Worm (Caenorhabditis elegans) whole organism, L1 larva: ENCODE results near the gene F52B11.2.

Source experiments
- C04F5.9 ChIP-seq: sonication (generic microtip); optimal IDR thresholded peaks from 2 replicates; lab custom pipeline; 2016; ENCODE audit warnings: missing genetic modification characterization, missing compliant biosample characterization
- C16A3.4 ChIP-seq: fragments of 150-350 bp; optimal IDR thresholded peaks from 2 replicates; lab custom pipeline; 2014; ENCODE audit warnings: missing biosample characterization, missing genetic modification characterization
- C34B4.2 ChIP-seq: sonication (generic microtip); optimal IDR thresholded peaks from 2 replicates; lab custom pipeline; 2017; ENCODE audit warnings: mild to moderate bottlenecking, missing genetic modification characterization, missing compliant biosample characterization
- F16B12.6 ChIP-seq: fragments of 150-350 bp; optimal IDR thresholded peaks from 2 replicates; lab custom pipeline; 2014; ENCODE audit warnings: missing biosample characterization, missing genetic modification characterization
- Y116A8C.19 ChIP-seq: sonication (generic microtip); optimal IDR thresholded peaks from 2 replicates; lab custom pipeline; 2016; ENCODE audit warnings: missing compliant biosample characterization, missing genetic modification characterization, borderline replicate concordance
- ceh-82 ChIP-seq, 3 experiments: fragments of 150-350 bp in 1 of 3; sonication (generic microtip) in 2 of 3; optimal IDR thresholded peaks; 2 replicates each; lab custom pipeline; 2014 to 2017; ENCODE audit warnings: missing biosample characterization in 3 of 3, missing genetic modification characterization in 3 of 3
- ceh-88 ChIP-seq: fragments of 200-800 bp; sonication (Bioruptor generic); IDR thresholded peaks from 2 replicates; pipeline ENCODE4 v1.3.6; 2022; ENCODE audit warnings: missing genetic modification characterization, missing compliant biosample characterization
- ceh-90 ChIP-seq: sonication (generic microtip); optimal IDR thresholded peaks from 2 replicates; lab custom pipeline; 2016; ENCODE audit warnings: missing genetic modification characterization, missing compliant biosample characterization
- dpl-1 ChIP-seq, 3 experiments: fragments of 150-350 bp in 2 of 3; sonication (generic microtip) in 1 of 3; optimal IDR thresholded peaks; 2 replicates each; lab custom pipeline; 2014 to 2017; ENCODE audit warnings: missing biosample characterization in 3 of 3, missing genetic modification characterization in 3 of 3, missing genetic modification reagents in 3 of 3
- efl-1 ChIP-seq, 4 experiments: fragments of 150-350 bp; optimal IDR thresholded peaks in 3 of 4; peaks in 1 of 4; 1 replicate in 1 of 4; 2 replicates in 3 of 4; lab custom pipeline; 2014; ENCODE audit warnings: missing biosample characterization in 2 of 4, missing genetic modification characterization in 2 of 4, missing genetic modification reagents in 2 of 4
- egl-27 ChIP-seq, 2 experiments: fragments of 150-350 bp in 1 of 2; sonication (generic microtip); optimal IDR thresholded peaks; 3 replicates each; lab custom pipeline; 2017 to 2018; ENCODE audit warnings: missing biosample characterization in 2 of 2, missing genetic modification characterization in 2 of 2, missing genetic modification reagents in 2 of 2
- ets-5 ChIP-seq: fragments of 200-800 bp; sonication (Bioruptor generic); IDR thresholded peaks from 2 replicates; pipeline ENCODE4 v1.3.6; 2022; ENCODE audit warnings: missing genetic modification characterization, missing compliant biosample characterization
- fkh-10 ChIP-seq: sonication (generic microtip); optimal IDR thresholded peaks from 2 replicates; lab custom pipeline; 2017; ENCODE audit warnings: missing biosample characterization, missing genetic modification reagents, missing genetic modification characterization
- fos-1 ChIP-seq: fragments of 150-350 bp; optimal IDR thresholded peaks from 2 replicates; lab custom pipeline; 2014; ENCODE audit warnings: missing biosample characterization, missing genetic modification characterization
- hlh-17 ChIP-seq: fragments of 200-800 bp; sonication (Bioruptor generic); optimal IDR thresholded peaks from 2 replicates; lab custom pipeline; 2018; ENCODE audit warnings: missing genetic modification characterization, mild to moderate bottlenecking, missing compliant biosample characterization, moderate library complexity, borderline replicate concordance
- hlh-4 ChIP-seq: sonication (generic microtip); optimal IDR thresholded peaks from 2 replicates; lab custom pipeline; 2016; ENCODE audit warnings: mild to moderate bottlenecking, missing genetic modification characterization, missing compliant biosample characterization
- hpl-2 ChIP-seq: fragments of 150-350 bp; optimal IDR thresholded peaks from 2 replicates; lab custom pipeline; 2014; ENCODE audit warnings: missing biosample characterization, missing genetic modification reagents, missing genetic modification characterization
- irx-1 ChIP-seq: sonication (generic microtip); optimal IDR thresholded peaks from 2 replicates; lab custom pipeline; 2016; ENCODE audit warnings: missing genetic modification characterization, missing compliant biosample characterization
- lin-13 ChIP-seq: fragments of 150-350 bp; optimal IDR thresholded peaks from 2 replicates; lab custom pipeline; 2014; ENCODE audit warnings: missing biosample characterization, missing genetic modification reagents, missing genetic modification characterization
- lin-14 ChIP-seq: fragments of 200-800 bp; sonication (Bioruptor generic); optimal IDR thresholded peaks from 2 replicates; lab custom pipeline; 2018; ENCODE audit warnings: mild to moderate bottlenecking, missing genetic modification characterization, moderate library complexity, missing compliant biosample characterization
- lin-15B ChIP-seq: fragments of 150-350 bp; sonication (generic microtip); optimal IDR thresholded peaks from 3 replicates; lab custom pipeline; 2014; ENCODE audit warnings: missing biosample characterization, missing genetic modification characterization
- mab-9 ChIP-seq: fragments of 200-800 bp; sonication (Bioruptor generic); IDR thresholded peaks from 2 replicates; pipeline ENCODE4 v1.3.6; 2022; ENCODE audit warnings: missing genetic modification reagents, missing genetic modification characterization, missing compliant biosample characterization
- mdl-1 ChIP-seq, 2 experiments: fragments of 150-350 bp; optimal IDR thresholded peaks; 2 replicates each; lab custom pipeline; 2014 to 2017; ENCODE audit warnings: missing biosample characterization in 2 of 2, missing genetic modification characterization in 2 of 2, inconsistent platforms in 1 of 2
- mef-2 ChIP-seq: fragments of 150-350 bp; optimal IDR thresholded peaks from 2 replicates; lab custom pipeline; 2014; ENCODE audit warnings: missing biosample characterization, missing genetic modification characterization
- nhr-11 ChIP-seq: fragments of 150-350 bp; optimal IDR thresholded peaks from 2 replicates; lab custom pipeline; 2014; ENCODE audit warnings: missing biosample characterization, missing genetic modification characterization
- nhr-12 ChIP-seq: sonication (generic microtip); optimal IDR thresholded peaks from 2 replicates; lab custom pipeline; 2017; ENCODE audit warnings: missing biosample characterization, missing genetic modification characterization
- nhr-84 ChIP-seq: sonication (generic microtip); optimal IDR thresholded peaks from 2 replicates; lab custom pipeline; 2017; ENCODE audit warnings: missing biosample characterization, missing genetic modification characterization
- nhr-85 ChIP-seq: sonication (generic microtip); peaks from one replicate; lab custom pipeline; 2016; ENCODE audit warnings: missing genetic modification characterization, inconsistent platforms, missing compliant biosample characterization
- sup-37 ChIP-seq: fragments of 200-800 bp; sonication (Bioruptor generic); optimal IDR thresholded peaks from 2 replicates; lab custom pipeline; 2018; ENCODE audit warnings: mild to moderate bottlenecking, missing genetic modification characterization, missing compliant biosample characterization
- swsn-7 ChIP-seq: sonication (generic microtip); optimal IDR thresholded peaks from 2 replicates; lab custom pipeline; 2016; ENCODE audit warnings: missing genetic modification characterization, missing compliant biosample characterization
- tbx-2 ChIP-seq: sonication (generic microtip); optimal IDR thresholded peaks from 2 replicates; lab custom pipeline; 2016; ENCODE audit warnings: missing genetic modification characterization, missing compliant biosample characterization
- unc-130 ChIP-seq: fragments of 150-350 bp; optimal IDR thresholded peaks from 2 replicates; lab custom pipeline; 2017; ENCODE audit warnings: missing biosample characterization, missing genetic modification characterization, inconsistent platforms
- xbp-1 ChIP-seq: sonication (generic microtip); optimal IDR thresholded peaks from 2 replicates; lab custom pipeline; 2016; ENCODE audit warnings: missing genetic modification characterization, missing compliant biosample characterization
- zag-1 ChIP-seq: fragments of 150-350 bp; optimal IDR thresholded peaks from 2 replicates; lab custom pipeline; 2014; ENCODE audit warnings: missing biosample characterization, missing genetic modification characterization
- ztf-11 ChIP-seq, 2 experiments: sonication (generic microtip); optimal IDR thresholded peaks; 2 replicates each; lab custom pipeline; 2016 to 2017; ENCODE audit warnings: missing genetic modification characterization in 2 of 2, missing biosample characterization in 1 of 2, missing compliant biosample characterization in 1 of 2

The F52B11.2 gene

DNA sequence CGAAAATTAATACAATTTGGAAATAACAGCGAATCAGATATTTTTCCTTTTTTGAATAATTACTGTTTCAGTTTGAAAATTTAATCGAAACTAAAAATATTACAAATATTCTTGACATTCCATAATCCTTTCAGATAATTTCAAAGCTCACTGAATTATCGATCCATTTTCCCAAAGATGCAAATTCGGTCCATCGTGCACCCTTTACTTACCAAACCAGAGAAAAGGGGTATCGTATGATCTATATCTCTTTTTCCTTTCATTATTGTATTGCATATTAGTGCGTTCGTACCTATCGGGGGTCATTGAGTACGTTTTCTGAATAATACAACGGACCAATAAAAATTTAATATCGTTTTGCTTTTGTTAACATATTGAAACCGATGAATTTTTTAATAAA lies 21.4 kb downstream of the F52B11.2 start:
- TF ChIP-seq hlh-4 (tag; lab: Kevin White, UChicago) (no peak), irx-1 (tag; lab: Kevin White, UChicago) (no peak), swsn-7 (tag; lab: Kevin White, UChicago) (no peak), hpl-2 (GFP tag; lab: Kevin White, UChicago) (no peak), ets-5 (GFP tag; lab: Robert Waterston, UW) (no peak), C16A3.4 (tag; lab: Kevin White, UChicago) (no peak), ceh-90 (tag; lab: Kevin White, UChicago) (no peak), ztf-11 (tag; optimal IDR thresholded peaks at IDR 0.05; lab: Kevin White, UChicago) (no peak), zag-1 (tag; lab: Kevin White, UChicago) (no peak)

DNA sequence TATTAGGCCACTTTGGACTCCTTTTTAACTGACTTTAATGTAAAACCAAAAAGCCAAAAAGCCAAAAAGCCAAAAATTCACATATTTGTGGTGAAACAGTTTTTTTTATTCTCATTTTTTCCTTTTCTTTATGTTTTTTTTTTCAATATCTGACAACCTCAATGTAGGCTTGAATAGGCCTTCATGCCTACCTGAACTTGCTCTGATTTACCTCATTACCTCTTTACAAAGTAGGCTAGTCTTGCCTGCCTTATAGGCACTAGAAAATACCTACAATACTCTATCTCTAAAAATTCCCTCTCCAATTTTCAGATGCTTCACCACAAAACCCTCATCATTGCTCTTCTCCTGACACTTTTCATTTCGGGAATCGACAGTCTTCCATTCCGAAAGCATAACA lies 22.9 kb downstream of the F52B11.2 start, which contains the start of gene ins-34:
Gene ins-34, plus strand, starts transcription at position 301 of the 400 bp plus-strand sequence.
- TF ChIP-seq lin-14 (GFP tag; lab: Kevin White, UChicago): no peak
- TF ChIP-seq fos-1 (tag; lab: Kevin White, UChicago): no peak
- no peak for TF ChIP-seq lin-13 (GFP tag; lab: Kevin White, UChicago)
- TF ChIP-seq mdl-1 (tag; optimal IDR thresholded peaks at IDR 0.05; lab: Kevin White, UChicago): no peak
- TF ChIP-seq hlh-17 (GFP tag; lab: Kevin White, UChicago): no peak
- TF ChIP-seq C34B4.2 (tag; lab: Kevin White, UChicago): no peak
- no peak for TF ChIP-seq fkh-10 (GFP tag; lab: Kevin White, UChicago)
- no peak for TF ChIP-seq C04F5.9
- TF ChIP-seq tbx-2: no peak
- TF ChIP-seq swsn-7 (tag; lab: Kevin White, UChicago): no peak
- TF ChIP-seq nhr-85 (tag; lab: Kevin White, UChicago): no peak
- TF ChIP-seq mef-2: no peak

DNA sequence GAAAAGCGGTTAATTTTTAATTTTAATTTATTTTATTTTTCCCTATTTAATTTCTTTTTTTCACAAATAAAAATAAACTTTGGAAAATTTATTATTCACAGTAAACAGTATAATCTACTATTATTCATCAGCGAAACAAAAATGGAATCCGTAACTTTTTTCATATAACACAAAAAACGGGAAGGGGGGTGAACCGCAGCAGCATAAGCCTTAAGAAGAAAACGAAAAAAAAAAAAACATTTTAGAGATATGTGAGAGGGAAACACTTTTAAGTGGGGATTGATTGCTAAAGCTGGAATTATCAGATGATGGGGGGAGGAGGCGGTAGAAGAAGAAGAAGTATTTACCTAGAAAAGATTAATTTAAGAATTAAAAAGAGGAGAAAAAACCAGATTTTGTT lies 24.3 kb downstream of the F52B11.2 start:
- TF ChIP-seq C34B4.2 (tag; lab: Kevin White, UChicago) (no peak), lin-15B (no peak), nhr-84 (no peak), dpl-1 (GFP tag; optimal IDR thresholded peaks at IDR 0.05; lab: Kevin White, UChicago) (no peak), sup-37 (no peak), irx-1 (tag; lab: Kevin White, UChicago) (no peak), xbp-1 (tag; lab: Kevin White, UChicago) (no peak), mab-9 (no peak)

DNA sequence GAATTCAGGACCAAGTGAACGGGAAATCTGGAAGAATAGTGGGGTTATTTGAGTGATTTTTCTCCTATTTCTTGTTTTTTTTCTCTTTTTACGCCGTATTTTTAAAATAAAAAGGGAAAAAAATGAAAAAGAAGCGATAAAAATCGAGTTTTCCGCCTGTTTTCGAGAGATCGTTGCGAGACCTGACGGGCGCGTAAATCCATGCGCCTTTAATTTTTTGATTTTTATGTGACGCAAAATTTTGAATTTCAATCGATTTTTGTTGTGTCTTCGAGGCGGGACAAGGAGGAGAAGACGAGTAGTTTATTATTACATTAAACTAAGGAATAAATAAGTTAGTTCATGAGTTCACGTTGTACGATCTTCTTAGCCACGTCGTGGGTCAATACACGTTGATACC lies 30.3 kb downstream of the F52B11.2 start:
- TF ChIP-seq efl-1 (optimal IDR thresholded peaks at IDR 0.05; lab: Kevin White, UChicago): peak; percentile 10 to 69
- TF ChIP-seq efl-1 (GFP tag; optimal IDR thresholded peaks at IDR 0.05 in 1 of 2; lab: Kevin White, UChicago): peak in 1 of 2 experiments; percentile 55
- TF ChIP-seq unc-130 (tag; lab: Kevin White, UChicago): no peak
- TF ChIP-seq egl-27 (tag; optimal IDR thresholded peaks at IDR 0.05; lab: Kevin White, UChicago): no peak
- TF ChIP-seq mdl-1 (tag; optimal IDR thresholded peaks at IDR 0.05; lab: Kevin White, UChicago): no peak
- TF ChIP-seq dpl-1 (GFP tag; optimal IDR thresholded peaks at IDR 0.05; lab: Kevin White, UChicago): peak in 1 of 3 experiments; percentile 33
- TF ChIP-seq ceh-88: no peak
- TF ChIP-seq hlh-4 (tag; lab: Kevin White, UChicago): no peak
- TF ChIP-seq ceh-82 (tag; optimal IDR thresholded peaks at IDR 0.05; lab: Kevin White, UChicago): no peak
- TF ChIP-seq ceh-90 (tag; lab: Kevin White, UChicago): no peak
- TF ChIP-seq nhr-11 (tag; lab: Kevin White, UChicago): no peak
- TF ChIP-seq Y116A8C.19: no peak
- no peak for TF ChIP-seq fos-1 (tag; lab: Kevin White, UChicago)
- TF ChIP-seq nhr-12 (tag; lab: Kevin White, UChicago): no peak
- TF ChIP-seq F16B12.6 (tag; lab: Kevin White, UChicago): no peak
- TF ChIP-seq, all 84 proteins: peak for 2
